Worm (Caenorhabditis elegans) whole organism, young adult: ENCODE measurements around the gene K08E4.8.

Experiments
- B0019.2 ChIP-seq: fragments of 200-800 bp; sonication (Bioruptor generic); conservative IDR thresholded peaks from 2 replicates; pipeline ENCODE4 v1.3.6; 2022; ENCODE audit warnings: missing genetic modification reagents, missing genetic modification characterization, missing compliant biosample characterization
- B0035.1 ChIP-seq: sonication (generic microtip); optimal IDR thresholded peaks from 2 replicates; lab custom pipeline; 2016; ENCODE audit warnings: missing genetic modification characterization, mild to moderate bottlenecking, missing compliant biosample characterization, missing genotype, missing genetic modification reagents
- F33H1.4 ChIP-seq: fragments of 200-800 bp; sonication (Bioruptor generic); IDR thresholded peaks from 2 replicates; pipeline ENCODE4 v1.3.6; 2022; ENCODE audit warnings: missing genetic modification reagents, missing genetic modification characterization, missing compliant biosample characterization
- K11D2.4 ChIP-seq: fragments of 200-800 bp; sonication (Bioruptor generic); IDR thresholded peaks from 2 replicates; pipeline ENCODE4 v1.3.6; 2022; ENCODE audit warnings: missing genetic modification reagents, missing genetic modification characterization, missing compliant biosample characterization
- K12H6.12 ChIP-seq: fragments of 200-800 bp; sonication (Bioruptor generic); optimal IDR thresholded peaks from 2 replicates; lab custom pipeline; 2018; ENCODE audit warnings: mild to moderate bottlenecking, missing genetic modification characterization, missing compliant biosample characterization
- akir-1 ChIP-seq: fragments of 200-800 bp; sonication (Bioruptor generic); optimal IDR thresholded peaks from 2 replicates; lab custom pipeline; 2018; ENCODE audit warnings: mild to moderate bottlenecking, missing genetic modification characterization, moderate library complexity, missing compliant biosample characterization
- aptf-3 ChIP-seq: fragments of 200-800 bp; sonication (Bioruptor generic); IDR thresholded peaks from 2 replicates; pipeline ENCODE4 v1.3.6; 2022; ENCODE audit warnings: missing genetic modification characterization, missing compliant biosample characterization
- athp-1 ChIP-seq: sonication (generic microtip); optimal IDR thresholded peaks from 2 replicates; lab custom pipeline; 2017; ENCODE audit warnings: mild to moderate bottlenecking, missing genetic modification characterization, missing compliant biosample characterization
- attf-3 ChIP-seq: fragments of 200-800 bp; sonication (Bioruptor generic); conservative IDR thresholded peaks from 2 replicates; pipeline ENCODE4 v1.3.6; 2022; ENCODE audit warnings: missing genetic modification reagents, missing genetic modification characterization, missing compliant biosample characterization
- attf-6 ChIP-seq: fragments of 200-800 bp; sonication (Bioruptor generic); IDR thresholded peaks from 2 replicates; pipeline ENCODE4 v1.3.6; 2022; ENCODE audit warnings: missing genetic modification reagents, missing genetic modification characterization, missing compliant biosample characterization
- ccch-3 ChIP-seq: fragments of 200-800 bp; sonication (Bioruptor generic); optimal IDR thresholded peaks from 2 replicates; lab custom pipeline; 2018; ENCODE audit warnings: mild to moderate bottlenecking, missing genetic modification characterization, missing compliant biosample characterization
- cebp-2 ChIP-seq: fragments of 200-800 bp; sonication (Bioruptor generic); IDR thresholded peaks from 2 replicates; pipeline ENCODE4 v1.3.6; 2022; ENCODE audit warnings: missing genetic modification characterization, missing compliant biosample characterization
- ceh-58 ChIP-seq: fragments of 200-800 bp; sonication (Bioruptor generic); IDR thresholded peaks from 2 replicates; pipeline ENCODE4 v1.3.6; 2022; ENCODE audit warnings: missing genetic modification characterization, missing compliant biosample characterization
- ceh-91 ChIP-seq: fragments of 200-800 bp; sonication (Bioruptor generic); IDR thresholded peaks from 2 replicates; pipeline ENCODE4 v1.3.6; 2022; ENCODE audit warnings: missing genetic modification reagents, missing genetic modification characterization, missing compliant biosample characterization
- die-1 ChIP-seq: sonication (generic microtip); optimal IDR thresholded peaks from 2 replicates; lab custom pipeline; 2016; ENCODE audit warnings: missing genotype, mild to moderate bottlenecking, missing genetic modification characterization, missing compliant biosample characterization
- efl-1 ChIP-seq: fragments of 150-350 bp; optimal IDR thresholded peaks from 2 replicates; lab custom pipeline; 2014; ENCODE audit warnings: missing biosample characterization, missing genetic modification reagents, missing genetic modification characterization
- egl-18 ChIP-seq: fragments of 200-800 bp; sonication (Bioruptor generic); IDR thresholded peaks from 2 replicates; pipeline ENCODE4 v1.3.6; 2022; ENCODE audit warnings: missing genetic modification reagents, missing genetic modification characterization, missing compliant biosample characterization
- fkh-3 ChIP-seq: sonication (generic microtip); optimal IDR thresholded peaks from 2 replicates; lab custom pipeline; 2016; ENCODE audit warnings: mild to moderate bottlenecking, missing genetic modification characterization, missing compliant biosample characterization
- hmg-20 ChIP-seq: fragments of 200-800 bp; sonication (Bioruptor generic); IDR thresholded peaks from 2 replicates; pipeline ENCODE4 v1.3.6; 2022; ENCODE audit warnings: missing genetic modification reagents, missing genetic modification characterization, missing compliant biosample characterization
- hrde-1 ChIP-seq: sonication (generic microtip); optimal IDR thresholded peaks from 2 replicates; lab custom pipeline; 2016; ENCODE audit warnings: missing genetic modification characterization, mild to moderate bottlenecking, missing compliant biosample characterization, moderate library complexity, missing genotype, missing genetic modification reagents, borderline replicate concordance
- let-526 ChIP-seq: fragments of 200-800 bp; sonication (Bioruptor generic); IDR thresholded peaks from 2 replicates; pipeline ENCODE4 v1.3.6; 2022; ENCODE audit warnings: missing genetic modification reagents, missing genetic modification characterization, missing compliant biosample characterization
- lin-26 ChIP-seq: fragments of 200-800 bp; sonication (Bioruptor generic); IDR thresholded peaks from 2 replicates; pipeline ENCODE4 v1.3.6; 2022; ENCODE audit warnings: missing genetic modification reagents, missing genetic modification characterization, missing compliant biosample characterization
- lin-54 ChIP-seq: fragments of 200-800 bp; sonication (Bioruptor generic); optimal IDR thresholded peaks from 2 replicates; lab custom pipeline; 2018; ENCODE audit warnings: mild to moderate bottlenecking, missing genetic modification characterization, missing compliant biosample characterization
- lsy-27 ChIP-seq: sonication (generic microtip); optimal IDR thresholded peaks from 2 replicates; lab custom pipeline; 2017; ENCODE audit warnings: missing genetic modification characterization, mild to moderate bottlenecking, missing compliant biosample characterization, antibody characterized with exemption, missing genotype, borderline replicate concordance; ENCODE audit not compliant: insufficient read depth
- madf-3 ChIP-seq: fragments of 200-800 bp; sonication (Bioruptor generic); IDR thresholded peaks from 2 replicates; pipeline ENCODE4 v1.3.6; 2022; ENCODE audit warnings: missing genetic modification reagents, missing genetic modification characterization, missing compliant biosample characterization
- madf-6 ChIP-seq: fragments of 200-800 bp; sonication (Bioruptor generic); IDR thresholded peaks from 2 replicates; pipeline ENCODE4 v1.3.6; 2022; ENCODE audit warnings: missing genetic modification reagents, missing genetic modification characterization, missing compliant biosample characterization
- madf-8 ChIP-seq: fragments of 200-800 bp; sonication (Bioruptor generic); conservative IDR thresholded peaks from 2 replicates; pipeline ENCODE4 v1.3.6; 2022; ENCODE audit warnings: missing genetic modification reagents, missing genetic modification characterization, missing compliant biosample characterization
- nhr-179 ChIP-seq: sonication (generic microtip); optimal IDR thresholded peaks from 2 replicates; lab custom pipeline; 2016; ENCODE audit warnings: mild to moderate bottlenecking, missing genetic modification characterization, missing compliant biosample characterization
- rec-8 ChIP-seq, 2 experiments: sonication (generic microtip); optimal IDR thresholded peaks; 2 replicates each; lab custom pipeline; 2016; ENCODE audit warnings: mild to moderate bottlenecking in 2 of 2, missing genetic modification characterization in 2 of 2, missing genetic modification reagents in 2 of 2, missing genotype in 2 of 2, missing biosample characterization in 1 of 2, missing compliant biosample characterization in 1 of 2, moderate library complexity in 1 of 2
- rpc-1 ChIP-seq, 2 experiments: fragments of 150-350 bp in 1 of 2; sonication (generic microtip) in 1 of 2; optimal IDR thresholded peaks; 2 replicates each; lab custom pipeline; 2014 to 2018; ENCODE audit warnings: missing biosample characterization in 1 of 2, missing genetic modification characterization in 1 of 2, missing genetic modification reagents in 1 of 2, missing genotype in 1 of 2
- snpc-4 ChIP-seq, 5 experiments: fragments of 150-350 bp in 1 of 5; sonication (generic microtip) in 4 of 5; optimal IDR thresholded peaks; 2 replicates each; lab custom pipeline; 2014 to 2018; ENCODE audit warnings: missing genetic modification characterization in 5 of 5, missing biosample characterization in 3 of 5, antibody characterized with exemption in 2 of 5, mild to moderate bottlenecking in 2 of 5, missing compliant biosample characterization in 2 of 5, missing genotype in 2 of 5, moderate library complexity in 2 of 5, missing genetic modification reagents in 1 of 5
- tbp1 ChIP-seq: fragments of 200-800 bp; sonication (Bioruptor generic); optimal IDR thresholded peaks from 2 replicates; lab custom pipeline; 2018; ENCODE audit warnings: mild to moderate bottlenecking, missing genetic modification characterization, missing compliant biosample characterization
- tlf-1 ChIP-seq: fragments of 200-800 bp; sonication (Bioruptor generic); optimal IDR thresholded peaks from 2 replicates; lab custom pipeline; 2018; ENCODE audit warnings: mild to moderate bottlenecking, missing genetic modification characterization, missing compliant biosample characterization
- xnd-1 ChIP-seq: sonication (generic microtip); optimal IDR thresholded peaks from 2 replicates; lab custom pipeline; 2016; ENCODE audit warnings: missing genotype, missing genetic modification reagents, missing genetic modification characterization, missing compliant biosample characterization
- zfh-2 ChIP-seq: fragments of 200-800 bp; sonication (Bioruptor generic); conservative IDR thresholded peaks from 2 replicates; pipeline ENCODE4 v1.3.6; 2022; ENCODE audit warnings: missing genetic modification reagents, missing genetic modification characterization, missing compliant biosample characterization
- ztf-18 ChIP-seq: sonication (generic microtip); optimal IDR thresholded peaks from 2 replicates; lab custom pipeline; 2016; ENCODE audit warnings: missing genotype, mild to moderate bottlenecking, missing genetic modification characterization, missing compliant biosample characterization
- ztf-22 ChIP-seq: fragments of 200-800 bp; sonication (Bioruptor generic); optimal IDR thresholded peaks from 2 replicates; lab custom pipeline; 2018; ENCODE audit warnings: mild to moderate bottlenecking, missing genetic modification characterization, moderate library complexity, missing compliant biosample characterization

Gene K08E4.8

ce11 chrIV:12075497-12075896, 14.4 kb upstream of the K08E4.8 start, which contains the start of gene K08E4.7:
Gene K08E4.7 (plus strand): TSS chrIV:12075797.
- TF ChIP-seq hmg-20 (GFP tag; lab: Robert Waterston, UW) (no peak), akir-1 (GFP tag; lab: Kevin White, UChicago) (no peak), lsy-27 (tag; lab: Kevin White, UChicago) (no peak), zfh-2 (no peak), nhr-179 (tag; lab: Kevin White, UChicago) (no peak), fkh-3 (tag; lab: Kevin White, UChicago) (no peak), aptf-3 (no peak), madf-3 (GFP tag; lab: Robert Waterston, UW) (no peak), egl-18 (GFP tag; lab: Robert Waterston, UW) (no peak), ztf-18 (tag; lab: Kevin White, UChicago) (no peak), ztf-22 (GFP tag; lab: Kevin White, UChicago) (no peak), madf-8 (no peak), snpc-4 (GFP tag; optimal IDR thresholded peaks at IDR 0.05; lab: Kevin White, UChicago) (no peak), snpc-4 (tag; optimal IDR thresholded peaks at IDR 0.05; lab: Kevin White, UChicago) (no peak)

DNA sequence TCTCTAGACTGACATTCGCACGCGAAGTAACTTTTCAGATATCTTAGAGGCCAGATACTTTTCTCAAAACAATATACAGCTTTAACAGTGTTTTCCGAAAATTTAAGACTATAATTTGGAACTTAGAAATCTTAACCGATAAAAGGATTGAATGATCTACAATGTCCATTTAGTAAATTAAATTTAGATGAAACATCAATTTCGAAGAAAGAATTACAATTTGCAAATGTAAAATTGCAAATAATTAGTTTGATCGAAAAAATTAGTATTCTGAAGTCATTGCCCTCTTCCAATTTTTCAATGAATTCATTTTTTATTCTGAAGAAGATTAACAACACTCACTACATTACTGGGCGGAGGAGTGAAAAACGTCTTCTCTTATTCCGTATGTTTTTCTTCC, 7.5 kb upstream of the K08E4.8 start, which contains the start of gene bath-37:
bath-37 (plus strand) TSS at position 301 of the 400 bp plus-strand sequence.
- TF ChIP-seq attf-6 (GFP tag; lab: Robert Waterston, UW) (no peak), B0019.2 (GFP tag; lab: Robert Waterston, UW) (no peak), lin-54 (GFP tag; lab: Kevin White, UChicago) (no peak), let-526 (no peak), cebp-2 (no peak), B0035.1 (tag; lab: Kevin White, UChicago) (no peak), F33H1.4 (GFP tag; lab: Robert Waterston, UW) (no peak), athp-1 (tag; lab: Kevin White, UChicago) (no peak), lin-26 (GFP tag; lab: Robert Waterston, UW) (no peak), egl-18 (GFP tag; lab: Robert Waterston, UW) (no peak), tlf-1 (no peak), K12H6.12 (no peak), attf-3 (GFP tag; lab: Robert Waterston, UW) (no peak)
- TF ChIP-seq, all 124 proteins: peak for 0

DNA sequence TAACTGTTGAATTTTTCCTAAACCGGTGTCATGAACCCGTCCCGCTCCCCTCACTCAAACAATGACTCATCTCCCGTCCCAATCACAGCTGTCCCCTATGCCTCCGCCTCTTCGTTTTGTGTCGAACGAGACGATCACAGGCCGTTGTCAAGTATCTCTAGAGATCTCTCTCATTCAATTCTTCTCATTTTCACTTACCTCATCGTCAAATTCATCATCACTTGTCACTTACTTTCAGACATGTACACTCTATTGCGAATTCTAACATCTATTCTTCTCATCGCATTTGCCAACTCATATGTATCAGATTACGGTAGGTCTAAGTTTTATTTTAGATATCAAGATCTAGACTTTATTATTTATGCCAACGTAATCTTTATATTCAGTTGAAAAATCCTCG, 3.6 kb downstream of the K08E4.8 start, which contains the start of gene K08E4.3:
K08E4.3 (plus strand) TSS at position 235 of the 400 bp plus-strand sequence.
- TF ChIP-seq athp-1 (tag; lab: Kevin White, UChicago) (no peak), madf-8 (no peak), ccch-3 (no peak), die-1 (tag; lab: Kevin White, UChicago) (no peak), nhr-179 (tag; lab: Kevin White, UChicago) (no peak), attf-3 (GFP tag; lab: Robert Waterston, UW) (no peak), rpc-1 (optimal IDR thresholded peaks at IDR 0.05; lab: Kevin White, UChicago) (no peak), rpc-1 (tag; optimal IDR thresholded peaks at IDR 0.05; lab: Kevin White, UChicago) (no peak), K11D2.4 (GFP tag; lab: Robert Waterston, UW) (no peak)

ce11 chrIV:12056603-12057002, 4.5 kb downstream of the K08E4.8 start, which contains the start of gene K08E4.2:
Gene K08E4.2 (minus strand): TSS chrIV:12056656.
- TF ChIP-seq xnd-1 (tag; lab: Kevin White, UChicago) (peak; percentile 28), madf-6 (GFP tag; lab: Robert Waterston, UW) (peak; percentile 57; the same call in 1 of the 2 replicates), rec-8 (tag; optimal IDR thresholded peaks at IDR 0.05; lab: Kevin White, UChicago) (no peak), hrde-1 (no peak), tbp1 (no peak), ceh-58 (GFP tag; lab: Robert Waterston, UW) (no peak), madf-8 (0 out of 2 replicates have a peak, but pooled peaks have one; percentile 18), ceh-91 (GFP tag; lab: Robert Waterston, UW) (0 out of 2 replicates have a peak, but pooled peaks have one; percentile 8), efl-1 (GFP tag; lab: Kevin White, UChicago) (peak; percentile 58)
